Worm (Caenorhabditis elegans) whole organism, young adult: ENCODE results near the gene oac-7.

Experiments
- B0035.1 ChIP-seq: sonication (generic microtip); optimal IDR thresholded peaks from 2 replicates; lab custom pipeline; 2016; ENCODE audit warnings: missing genetic modification characterization, mild to moderate bottlenecking, missing compliant biosample characterization, missing genotype, missing genetic modification reagents
- C06A6.2 ChIP-seq: fragments of 200-800 bp; sonication (Bioruptor generic); conservative IDR thresholded peaks from 2 replicates; pipeline ENCODE4 v1.3.6; 2022; ENCODE audit warnings: missing genetic modification characterization, missing compliant biosample characterization
- K12H6.12 ChIP-seq: fragments of 200-800 bp; sonication (Bioruptor generic); optimal IDR thresholded peaks from 2 replicates; lab custom pipeline; 2018; ENCODE audit warnings: mild to moderate bottlenecking, missing genetic modification characterization, missing compliant biosample characterization
- T07F8.4 ChIP-seq: sonication (generic microtip); optimal IDR thresholded peaks from 2 replicates; lab custom pipeline; 2016; ENCODE audit warnings: mild to moderate bottlenecking, missing genetic modification characterization, moderate library complexity, missing compliant biosample characterization
- Y53G8AR.9 ChIP-seq: fragments of 200-800 bp; sonication (Bioruptor generic); conservative IDR thresholded peaks from 2 replicates; pipeline ENCODE4 v1.3.6; 2022; ENCODE audit warnings: missing genetic modification reagents, missing genetic modification characterization, missing compliant biosample characterization
- Y56A3A.18 ChIP-seq: fragments of 200-800 bp; sonication (Bioruptor generic); IDR thresholded peaks from 2 replicates; pipeline ENCODE4 v1.3.6; 2022; ENCODE audit warnings: missing genetic modification reagents, missing genetic modification characterization, missing compliant biosample characterization
- Y95B8A.8 ChIP-seq: fragments of 200-800 bp; sonication (Bioruptor generic); IDR thresholded peaks from 2 replicates; pipeline ENCODE4 v1.3.6; 2022; ENCODE audit warnings: missing genetic modification reagents, missing genetic modification characterization, missing compliant biosample characterization
- ZK185.1 ChIP-seq: sonication (generic microtip); optimal IDR thresholded peaks from 2 replicates; lab custom pipeline; 2016; ENCODE audit warnings: mild to moderate bottlenecking, missing genetic modification characterization, missing compliant biosample characterization; ENCODE audit not compliant: poor library complexity, severe bottlenecking
- atf-7 ChIP-seq: sonication (generic microtip); optimal IDR thresholded peaks from 2 replicates; lab custom pipeline; 2017; ENCODE audit warnings: mild to moderate bottlenecking, missing genetic modification characterization, missing compliant biosample characterization
- attf-3 ChIP-seq: fragments of 200-800 bp; sonication (Bioruptor generic); conservative IDR thresholded peaks from 2 replicates; pipeline ENCODE4 v1.3.6; 2022; ENCODE audit warnings: missing genetic modification reagents, missing genetic modification characterization, missing compliant biosample characterization
- attf-5 ChIP-seq: fragments of 200-800 bp; sonication (Bioruptor generic); optimal IDR thresholded peaks from 2 replicates; lab custom pipeline; 2018; ENCODE audit warnings: mild to moderate bottlenecking, missing genetic modification characterization, missing compliant biosample characterization
- bed-1 ChIP-seq: fragments of 200-800 bp; sonication (Bioruptor generic); IDR thresholded peaks from 2 replicates; pipeline ENCODE4 v1.3.6; 2022; ENCODE audit warnings: missing genetic modification reagents, missing genetic modification characterization, missing compliant biosample characterization
- ccch-3 ChIP-seq: fragments of 200-800 bp; sonication (Bioruptor generic); optimal IDR thresholded peaks from 2 replicates; lab custom pipeline; 2018; ENCODE audit warnings: mild to moderate bottlenecking, missing genetic modification characterization, missing compliant biosample characterization
- cebp-1 ChIP-seq, 2 experiments: fragments of 200-800 bp in 1 of 2; sonication (Bioruptor generic) in 1 of 2; sonication (generic microtip) in 1 of 2; IDR thresholded peaks in 1 of 2; optimal IDR thresholded peaks in 1 of 2; 2 replicates each; pipeline versions ENCODE4 v1.3.6 to Lab custom; 2017 to 2022; ENCODE audit warnings: missing compliant biosample characterization in 2 of 2, missing genetic modification characterization in 2 of 2, mild to moderate bottlenecking in 1 of 2, missing genetic modification reagents in 1 of 2, moderate library complexity in 1 of 2
- ceh-40 ChIP-seq: fragments of 200-800 bp; sonication (Bioruptor generic); IDR thresholded peaks from 2 replicates; pipeline ENCODE4 v1.3.6; 2022; ENCODE audit warnings: missing genetic modification characterization, missing compliant biosample characterization
- ceh-79 ChIP-seq: sonication (generic microtip); optimal IDR thresholded peaks from 2 replicates; lab custom pipeline; 2017; ENCODE audit warnings: mild to moderate bottlenecking, missing genetic modification characterization, missing compliant biosample characterization
- fkh-3 ChIP-seq: sonication (generic microtip); optimal IDR thresholded peaks from 2 replicates; lab custom pipeline; 2016; ENCODE audit warnings: mild to moderate bottlenecking, missing genetic modification characterization, missing compliant biosample characterization
- him-1 ChIP-seq: sonication (generic microtip); optimal IDR thresholded peaks from 2 replicates; lab custom pipeline; 2016; ENCODE audit warnings: missing genotype, missing genetic modification reagents, missing genetic modification characterization, missing compliant biosample characterization
- hlh-12 ChIP-seq: sonication (generic microtip); optimal IDR thresholded peaks from 2 replicates; lab custom pipeline; 2016; ENCODE audit warnings: missing genetic modification characterization, missing compliant biosample characterization
- hmg-1.2 ChIP-seq: fragments of 200-800 bp; sonication (Bioruptor generic); IDR thresholded peaks from 2 replicates; pipeline ENCODE4 v1.3.6; 2022; ENCODE audit warnings: missing genetic modification reagents, missing genetic modification characterization, missing compliant biosample characterization
- let-526 ChIP-seq: fragments of 200-800 bp; sonication (Bioruptor generic); IDR thresholded peaks from 2 replicates; pipeline ENCODE4 v1.3.6; 2022; ENCODE audit warnings: missing genetic modification reagents, missing genetic modification characterization, missing compliant biosample characterization
- lin-35 ChIP-seq, 3 experiments: fragments of 150-350 bp in 2 of 3; sonication (generic microtip) in 1 of 3; optimal IDR thresholded peaks; 2 replicates each; lab custom pipeline; 2014 to 2018; ENCODE audit warnings: missing biosample characterization in 3 of 3, missing genetic modification characterization in 3 of 3, missing genetic modification reagents in 3 of 3
- lin-40 ChIP-seq: sonication (generic microtip); optimal IDR thresholded peaks from 2 replicates; lab custom pipeline; 2016; ENCODE audit warnings: missing genetic modification characterization, mild to moderate bottlenecking, missing compliant biosample characterization, missing genotype, missing genetic modification reagents
- lir-1 ChIP-seq: fragments of 200-800 bp; sonication (Bioruptor generic); conservative IDR thresholded peaks from 2 replicates; pipeline ENCODE4 v1.3.6; 2022; ENCODE audit warnings: missing genetic modification reagents, missing genetic modification characterization, missing compliant biosample characterization
- madf-6 ChIP-seq: fragments of 200-800 bp; sonication (Bioruptor generic); IDR thresholded peaks from 2 replicates; pipeline ENCODE4 v1.3.6; 2022; ENCODE audit warnings: missing genetic modification reagents, missing genetic modification characterization, missing compliant biosample characterization
- madf-8 ChIP-seq: fragments of 200-800 bp; sonication (Bioruptor generic); conservative IDR thresholded peaks from 2 replicates; pipeline ENCODE4 v1.3.6; 2022; ENCODE audit warnings: missing genetic modification reagents, missing genetic modification characterization, missing compliant biosample characterization
- mel-28 ChIP-seq: sonication (generic microtip); optimal IDR thresholded peaks from 2 replicates; lab custom pipeline; 2016; ENCODE audit warnings: borderline replicate concordance, mild to moderate bottlenecking, missing genetic modification characterization, missing compliant biosample characterization
- nfyb-1 ChIP-seq: fragments of 200-800 bp; sonication (Bioruptor generic); IDR thresholded peaks from 2 replicates; pipeline ENCODE4 v1.3.6; 2022; ENCODE audit warnings: missing genetic modification reagents, missing genetic modification characterization, missing compliant biosample characterization
- nhr-27 ChIP-seq: fragments of 200-800 bp; sonication (Bioruptor generic); optimal IDR thresholded peaks from 2 replicates; lab custom pipeline; 2018; ENCODE audit warnings: mild to moderate bottlenecking, missing genetic modification characterization, moderate library complexity, missing compliant biosample characterization
- nhr-80 ChIP-seq: sonication (generic microtip); optimal IDR thresholded peaks from 2 replicates; lab custom pipeline; 2016; ENCODE audit warnings: missing genetic modification characterization, missing compliant biosample characterization
- repo-1 ChIP-seq: sonication (generic microtip); optimal IDR thresholded peaks from 2 replicates; lab custom pipeline; 2017; ENCODE audit warnings: mild to moderate bottlenecking, missing genetic modification characterization, missing compliant biosample characterization
- sea-2 ChIP-seq: fragments of 200-800 bp; sonication (Bioruptor generic); IDR thresholded peaks from 2 replicates; pipeline ENCODE4 v1.3.6; 2022; ENCODE audit warnings: missing genetic modification characterization, missing compliant biosample characterization
- snpc-1.1 ChIP-seq: sonication (generic microtip); optimal IDR thresholded peaks from 2 replicates; lab custom pipeline; 2017; ENCODE audit warnings: missing genetic modification characterization, mild to moderate bottlenecking, missing compliant biosample characterization, antibody characterized with exemption, moderate library complexity, missing genotype, missing genetic modification reagents; ENCODE audit not compliant: insufficient read depth
- ztf-18 ChIP-seq: sonication (generic microtip); optimal IDR thresholded peaks from 2 replicates; lab custom pipeline; 2016; ENCODE audit warnings: missing genotype, mild to moderate bottlenecking, missing genetic modification characterization, missing compliant biosample characterization
- ztf-22 ChIP-seq: fragments of 200-800 bp; sonication (Bioruptor generic); optimal IDR thresholded peaks from 2 replicates; lab custom pipeline; 2018; ENCODE audit warnings: mild to moderate bottlenecking, missing genetic modification characterization, moderate library complexity, missing compliant biosample characterization
- ztf-26 ChIP-seq: sonication (generic microtip); optimal IDR thresholded peaks from 2 replicates; lab custom pipeline; 2017; ENCODE audit warnings: missing genetic modification characterization, missing compliant biosample characterization
- ztf-28 ChIP-seq: fragments of 200-800 bp; sonication (Bioruptor generic); IDR thresholded peaks from 2 replicates; pipeline ENCODE4 v1.3.6; 2022; ENCODE audit warnings: missing genetic modification reagents, missing genetic modification characterization, missing compliant biosample characterization
- ztf-6 ChIP-seq: fragments of 200-800 bp; sonication (Bioruptor generic); IDR thresholded peaks from 2 replicates; pipeline ENCODE4 v1.3.6; 2022; ENCODE audit warnings: missing genetic modification reagents, missing genetic modification characterization, missing compliant biosample characterization

Gene oac-7

ce11 chrV:16357253-16357652, 47.6 kb downstream of the oac-7 start, which contains the start of gene pptr-1:
pptr-1 (plus strand) TSS chrV:16357521.
- TF ChIP-seq repo-1 (tag; lab: Kevin White, UChicago) = no peak
- peak; percentile 47 for TF ChIP-seq nhr-80 (tag; lab: Kevin White, UChicago)
- TF ChIP-seq bed-1 (GFP tag; lab: Robert Waterston, UW) = no peak
- no peak for TF ChIP-seq snpc-1.1
- no peak for TF ChIP-seq ztf-26
- no peak for TF ChIP-seq madf-8 (GFP tag; lab: Robert Waterston, UW)
- no peak for TF ChIP-seq sea-2
- 0 out of 2 replicates have a peak, but pooled peaks have one; percentile 12 for TF ChIP-seq Y56A3A.18
- no peak for TF ChIP-seq atf-7
- TF ChIP-seq ztf-18 (tag; lab: Kevin White, UChicago) = no peak
- TF ChIP-seq hmg-1.2 (GFP tag; lab: Robert Waterston, UW) = peak; percentile 32; the same call in 1 of the 2 replicates
- no peak for TF ChIP-seq fkh-3 (tag; lab: Kevin White, UChicago)
- no peak for TF ChIP-seq him-1 (tag; lab: Kevin White, UChicago)
- TF ChIP-seq K12H6.12 (tag; lab: Kevin White, UChicago) = no peak
- TF ChIP-seq Y95B8A.8 (GFP tag; lab: Robert Waterston, UW) = no peak
- TF ChIP-seq hlh-12 (tag; lab: Kevin White, UChicago) = no peak
- no peak for TF ChIP-seq attf-3 (GFP tag; lab: Robert Waterston, UW)
- no peak for TF ChIP-seq Y53G8AR.9 (GFP tag; lab: Robert Waterston, UW)
- no peak for TF ChIP-seq attf-5 (GFP tag; lab: Kevin White, UChicago)
- TF ChIP-seq lir-1 = no peak
- no peak for TF ChIP-seq mel-28
- TF ChIP-seq let-526 (GFP tag; lab: Robert Waterston, UW) = no peak
- no peak for TF ChIP-seq T07F8.4 (tag; lab: Kevin White, UChicago)
- no peak for TF ChIP-seq cebp-1 (GFP tag; IDR thresholded peaks at IDR 0.05; lab: Robert Waterston, UW)
- TF ChIP-seq cebp-1 (tag; optimal IDR thresholded peaks at IDR 0.05; lab: Kevin White, UChicago) = peak; percentile 4
- no peak for TF ChIP-seq B0035.1
- TF ChIP-seq ztf-6 (GFP tag; lab: Robert Waterston, UW) = no peak
- TF ChIP-seq nhr-27 (tag; lab: Kevin White, UChicago) = no peak
- no peak for TF ChIP-seq nfyb-1 (GFP tag; lab: Robert Waterston, UW)
- TF ChIP-seq ceh-79 (tag; lab: Kevin White, UChicago) = no peak
- TF ChIP-seq ztf-22 (GFP tag; lab: Kevin White, UChicago) = no peak
- no peak for TF ChIP-seq lin-35 (GFP tag; optimal IDR thresholded peaks at IDR 0.05; lab: Kevin White, UChicago)
- TF ChIP-seq ztf-28 (GFP tag; lab: Robert Waterston, UW) = no peak
- no peak for TF ChIP-seq ceh-40
- TF ChIP-seq madf-6 (GFP tag; lab: Robert Waterston, UW) = no peak
- TF ChIP-seq lin-40 = peak; percentile 20
- TF ChIP-seq C06A6.2 (GFP tag; lab: Robert Waterston, UW) = no peak

ce11 chrV:16361350-16361749, 51.7 kb downstream of the oac-7 start:
- TF ChIP-seq nfyb-1 (GFP tag; lab: Robert Waterston, UW) = peak; percentile 98
- TF ChIP-seq ccch-3 = no peak
- TF ChIP-seq ZK185.1 (tag; lab: Kevin White, UChicago) = no peak
